Worm (Caenorhabditis elegans) whole organism, L3 larva: ENCODE measurements around the gene sri-19.
"Not testable (repeated sequence)": the region's sequence is repeated elsewhere in the genome, so short reads cannot be mapped to it uniquely, and the experiment has no call there.

Experiments used
- aly-2 ChIP-seq: fragments of 150-350 bp; optimal IDR thresholded peaks from 2 replicates; lab custom pipeline; 2014; ENCODE audit warnings: missing biosample characterization, missing genetic modification characterization
- ama-1 ChIP-seq: fragments of 150-350 bp; optimal IDR thresholded peaks from 2 replicates; lab custom pipeline; 2018
- ceh-28 ChIP-seq: fragments of 150-350 bp; optimal IDR thresholded peaks from 2 replicates; lab custom pipeline; 2014; ENCODE audit warnings: missing biosample characterization, missing genetic modification reagents, missing genetic modification characterization
- daf-12 ChIP-seq: fragments of 150-350 bp; optimal IDR thresholded peaks from 2 replicates; lab custom pipeline; 2014; ENCODE audit warnings: missing biosample characterization, missing genetic modification reagents, missing genetic modification characterization
- egl-5 ChIP-seq: fragments of 150-350 bp; optimal IDR thresholded peaks from 2 replicates; lab custom pipeline; 2017; ENCODE audit warnings: missing biosample characterization, missing genetic modification reagents, missing genetic modification characterization, inconsistent platforms
- elt-1 ChIP-seq: fragments of 150-350 bp; optimal IDR thresholded peaks from 2 replicates; lab custom pipeline; 2014; ENCODE audit warnings: missing biosample characterization, missing genetic modification characterization
- elt-2 ChIP-seq: sonication (generic microtip); optimal IDR thresholded peaks from 2 replicates; lab custom pipeline; 2016; ENCODE audit warnings: missing genetic modification reagents, mild to moderate bottlenecking, missing genetic modification characterization, missing compliant biosample characterization
- elt-3 ChIP-seq, 3 experiments: fragments of 150-350 bp in 1 of 3; sonication (generic microtip) in 2 of 3; optimal IDR thresholded peaks; 2 replicates in 2 of 3; 4 replicates in 1 of 3; lab custom pipeline; 2014 to 2017; ENCODE audit warnings: missing biosample characterization in 3 of 3, missing genetic modification characterization in 3 of 3
- eor-1 ChIP-seq, 2 experiments: fragments of 150-350 bp; optimal IDR thresholded peaks; 2 replicates each; lab custom pipeline; 2014 to 2018; ENCODE audit warnings: missing biosample characterization in 2 of 2, missing genetic modification characterization in 2 of 2
- fkh-10 ChIP-seq: sonication (generic microtip); optimal IDR thresholded peaks from 2 replicates; lab custom pipeline; 2017; ENCODE audit warnings: missing biosample characterization, missing genetic modification reagents, missing genetic modification characterization
- fos-1 ChIP-seq: fragments of 150-350 bp; optimal IDR thresholded peaks from 2 replicates; lab custom pipeline; 2014; ENCODE audit warnings: missing biosample characterization, missing genetic modification characterization
- hmg-11 ChIP-seq: sonication (generic microtip); optimal IDR thresholded peaks from 2 replicates; lab custom pipeline; 2016; ENCODE audit warnings: missing genetic modification characterization, missing compliant biosample characterization
- jun-1 ChIP-seq: fragments of 150-350 bp; optimal IDR thresholded peaks from 2 replicates; lab custom pipeline; 2014; ENCODE audit warnings: missing biosample characterization, missing genetic modification reagents, missing genetic modification characterization
- lin-15B ChIP-seq: fragments of 150-350 bp; optimal IDR thresholded peaks from 2 replicates; lab custom pipeline; 2014; ENCODE audit warnings: missing biosample characterization, missing genetic modification characterization
- lsy-12 ChIP-seq: sonication (generic microtip); optimal IDR thresholded peaks from 2 replicates; lab custom pipeline; 2016; ENCODE audit warnings: mild to moderate bottlenecking, missing genetic modification characterization, missing compliant biosample characterization
- mdl-1 ChIP-seq: fragments of 150-350 bp; optimal IDR thresholded peaks from 2 replicates; lab custom pipeline; 2014; ENCODE audit warnings: missing biosample characterization, missing genetic modification characterization
- mml-1 ChIP-seq: fragments of 150-350 bp; sonication (generic microtip); optimal IDR thresholded peaks from 3 replicates; lab custom pipeline; 2014; ENCODE audit warnings: missing biosample characterization, missing genetic modification characterization
- nhr-11 ChIP-seq: fragments of 150-350 bp; optimal IDR thresholded peaks from 2 replicates; lab custom pipeline; 2014; ENCODE audit warnings: missing biosample characterization, missing genetic modification characterization
- nhr-237 ChIP-seq: fragments of 150-350 bp; optimal IDR thresholded peaks from 2 replicates; lab custom pipeline; 2014; ENCODE audit warnings: missing biosample characterization, missing genetic modification characterization
- nhr-28 ChIP-seq: fragments of 150-350 bp; optimal IDR thresholded peaks from 2 replicates; lab custom pipeline; 2014; ENCODE audit warnings: missing biosample characterization, missing genetic modification characterization
- nhr-43 ChIP-seq: sonication (generic microtip); optimal IDR thresholded peaks from 2 replicates; lab custom pipeline; 2016; ENCODE audit warnings: mild to moderate bottlenecking, missing genetic modification characterization, missing compliant biosample characterization; ENCODE audit not compliant: poor library complexity, severe bottlenecking
- nhr-67 ChIP-seq: fragments of 150-350 bp; optimal IDR thresholded peaks from 2 replicates; lab custom pipeline; 2014; ENCODE audit warnings: missing biosample characterization, missing genetic modification characterization
- pha-4 ChIP-seq: fragments of 150-350 bp; optimal IDR thresholded peaks from 2 replicates; lab custom pipeline; 2014; ENCODE audit warnings: missing biosample characterization, missing genetic modification reagents, missing genetic modification characterization
- sea-2 ChIP-seq: fragments of 150-350 bp; sonication (generic microtip); optimal IDR thresholded peaks from 4 replicates; lab custom pipeline; 2014; ENCODE audit warnings: missing biosample characterization, missing genetic modification reagents, missing genetic modification characterization
- skn-1 ChIP-seq: fragments of 150-350 bp; optimal IDR thresholded peaks from 2 replicates; lab custom pipeline; 2014; ENCODE audit warnings: missing biosample characterization, missing genetic modification characterization
- snpc-4 ChIP-seq: fragments of 150-350 bp; optimal IDR thresholded peaks from 2 replicates; lab custom pipeline; 2014; ENCODE audit warnings: missing biosample characterization, missing genetic modification characterization
- unc-39 ChIP-seq: sonication (generic microtip); optimal IDR thresholded peaks from 4 replicates; lab custom pipeline; 2017; ENCODE audit warnings: missing biosample characterization, missing genetic modification characterization
- ztf-11 ChIP-seq: fragments of 150-350 bp; optimal IDR thresholded peaks from 2 replicates; lab custom pipeline; 2014; ENCODE audit warnings: missing biosample characterization, missing genetic modification characterization

Gene sri-19

ce11 chrIV:10948797-10949196 lies 9.4 kb upstream of the sri-19 start, which contains the start of gene Y69E1A.1:
Gene Y69E1A.1 (minus strand): TSS chrIV:10948897.
- TF ChIP-seq daf-12 (tag; lab: Kevin White, UChicago) (no peak), mml-1 (tag; lab: Kevin White, UChicago) (no peak), egl-5 (tag; lab: Kevin White, UChicago) (no peak), nhr-28 (tag; lab: Kevin White, UChicago) (no peak), nhr-11 (no peak), ama-1 (lab: Kevin White, UChicago) (no peak)

ce11 chrIV:10949510-10949909 lies 8.7 kb upstream of the sri-19 start, which contains the start of gene nsph-3.1:
Gene nsph-3.1 (plus strand): TSS chrIV:10949810.
- TF ChIP-seq lin-15B (tag; lab: Kevin White, UChicago) = no peak
- TF ChIP-seq daf-12 (tag; lab: Kevin White, UChicago) = no peak
- no peak for TF ChIP-seq nhr-67
- TF ChIP-seq unc-39 (tag; lab: Kevin White, UChicago) = no peak

DNA sequence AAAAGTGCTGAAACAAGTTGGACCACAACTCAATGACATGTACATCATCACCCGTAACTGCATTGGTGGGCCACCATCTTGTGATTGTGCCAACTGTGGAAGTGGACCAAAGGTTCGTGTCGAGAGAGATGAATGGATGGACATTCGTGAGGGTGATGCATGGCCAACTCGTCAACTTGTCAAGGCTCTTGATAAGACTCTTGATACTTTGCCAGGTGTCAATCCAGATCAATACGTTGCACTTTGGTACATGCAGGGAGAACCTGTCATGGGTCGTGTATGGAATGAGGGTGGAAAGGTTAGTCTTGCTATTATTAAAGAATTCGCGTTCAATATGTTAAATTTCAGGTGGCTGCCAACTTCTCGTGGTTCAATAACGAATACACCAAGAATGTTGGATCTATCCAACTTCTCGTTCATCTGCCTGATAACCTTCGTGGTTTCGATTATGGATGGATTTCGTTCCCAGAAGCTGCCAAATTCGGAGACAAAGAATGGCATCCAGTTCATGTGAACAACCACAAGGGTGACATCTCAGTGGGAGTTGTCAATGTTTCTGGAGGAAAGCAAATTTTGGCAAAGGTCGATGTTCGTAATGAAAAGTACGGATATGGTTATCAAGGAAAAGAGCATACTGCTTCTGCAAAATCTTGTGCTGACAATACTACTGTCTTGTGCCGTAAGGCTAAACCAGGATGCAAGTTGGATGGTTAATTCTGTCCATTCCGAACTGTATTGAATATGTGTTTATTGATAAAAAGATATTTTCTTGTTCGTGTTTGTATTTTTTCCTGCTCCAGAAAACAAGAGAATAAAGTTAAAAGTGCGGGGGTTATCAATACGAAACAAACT lies 7.6 kb upstream of the sri-19 start:
- TF ChIP-seq nhr-11 = no peak
- TF ChIP-seq nhr-43 (tag; lab: Kevin White, UChicago) = peak; percentile 41
- no peak for TF ChIP-seq nhr-237 (tag; lab: Kevin White, UChicago)

DNA sequence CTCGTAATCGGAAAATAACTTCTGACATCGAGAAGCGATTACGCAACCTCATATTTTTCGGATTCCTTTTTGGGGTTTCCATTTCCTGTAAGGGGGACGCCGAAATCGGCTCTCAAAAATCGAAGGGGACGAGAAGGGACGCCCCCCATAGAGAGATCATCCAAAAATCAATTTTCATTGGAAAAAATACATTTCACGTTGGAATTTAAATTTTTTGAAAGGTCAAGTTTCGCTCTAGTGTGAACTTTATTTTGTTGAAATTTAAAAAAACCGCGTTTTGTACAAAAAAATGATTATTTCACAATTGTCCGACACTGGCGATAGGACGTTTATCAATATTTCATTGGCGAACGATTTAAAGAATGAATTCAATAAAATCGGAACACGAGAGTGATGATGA lies 6.2 kb upstream of the sri-19 start, which contains the start of gene Y69E1A.3:
Gene Y69E1A.3 (plus strand): TSS at position 301 of the 400 bp plus-strand sequence.
- TF ChIP-seq ceh-28 (tag; lab: Kevin White, UChicago) = no peak
- TF ChIP-seq ztf-11 (tag; lab: Kevin White, UChicago) = no peak

DNA sequence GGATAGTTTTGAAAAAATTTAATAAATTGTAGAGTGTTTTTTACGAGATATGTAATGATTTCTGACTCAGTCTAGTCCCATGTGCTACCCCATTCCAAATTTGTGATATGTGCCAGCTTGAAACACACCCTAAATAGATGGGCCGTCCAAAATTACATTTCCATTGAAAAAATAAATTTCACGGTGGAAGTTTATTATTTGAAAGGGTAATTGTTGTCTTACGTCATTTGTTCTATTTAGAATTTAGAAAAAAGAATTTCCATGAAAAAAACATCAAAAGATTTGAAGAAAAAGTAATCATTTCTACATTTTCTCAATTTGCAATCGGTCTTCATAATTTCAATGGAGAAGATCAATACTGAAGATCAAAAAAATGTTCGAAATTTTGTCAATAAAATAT lies 3.2 kb upstream of the sri-19 start, which contains the start of gene Y69E1A.4:
Gene Y69E1A.4 (plus strand): TSS at position 301 of the 400 bp plus-strand sequence.
- not testable (repeated sequence) for TF ChIP-seq lsy-12 (tag; lab: Kevin White, UChicago); aly-2; nhr-43 (tag; lab: Kevin White, UChicago)

DNA sequence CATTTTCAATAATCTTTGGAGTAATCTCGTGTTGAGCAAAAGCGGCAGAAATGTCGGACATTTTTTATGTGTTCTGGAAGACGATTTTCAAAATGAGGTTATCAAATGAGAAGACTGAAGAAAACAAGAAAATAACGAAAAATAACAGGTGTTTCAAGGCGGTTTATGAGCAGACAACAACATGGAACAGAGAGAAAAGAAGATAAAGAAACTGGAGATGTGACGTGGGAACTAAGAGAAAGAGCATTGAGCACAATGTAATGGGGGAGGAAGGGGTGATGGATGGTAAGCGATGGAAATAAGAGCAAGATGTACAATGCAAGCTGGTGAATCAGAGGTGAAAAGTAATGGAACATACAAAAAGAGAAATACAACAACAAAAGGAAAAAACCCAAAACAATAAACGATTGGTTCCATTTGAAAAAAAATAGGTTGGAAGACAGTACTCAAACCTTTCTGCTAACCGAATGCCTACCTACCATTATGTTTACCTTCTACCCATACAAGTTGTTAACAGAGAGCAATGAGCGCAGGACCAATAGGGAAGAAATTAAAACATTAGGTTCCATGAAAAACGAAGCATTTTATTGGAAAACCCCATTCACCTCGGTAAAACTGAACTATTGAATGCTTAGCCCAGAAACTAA lies 466 bp upstream of the sri-19 start, which contains the start of gene Y69E1A.5:
Gene Y69E1A.5 (minus strand): TSS at position 73 of the 647 bp plus-strand sequence.
- TF ChIP-seq skn-1 (no peak), pha-4 (no peak), elt-3 (tag; optimal IDR thresholded peaks at IDR 0.05; lab: Kevin White, UChicago) (no peak), eor-1 (tag; optimal IDR thresholded peaks at IDR 0.05; lab: Kevin White, UChicago) (no peak), hmg-11 (tag; lab: Kevin White, UChicago) (no peak), elt-2 (no peak), ceh-28 (tag; lab: Kevin White, UChicago) (no peak), nhr-11 (no peak), mdl-1 (tag; lab: Kevin White, UChicago) (no peak), fkh-10 (GFP tag; lab: Kevin White, UChicago) (no peak), elt-1 (no peak), mml-1 (tag; lab: Kevin White, UChicago) (no peak), sea-2 (GFP tag; lab: Kevin White, UChicago) (no peak), jun-1 (tag; lab: Kevin White, UChicago) (no peak), snpc-4 (tag; lab: Kevin White, UChicago) (no peak), fos-1 (tag; lab: Kevin White, UChicago) (no peak), ama-1 (lab: Kevin White, UChicago) (no peak), ztf-11 (tag; lab: Kevin White, UChicago) (no peak), nhr-67 (no peak)
